Worm (Caenorhabditis elegans) whole organism, late embryonic: ENCODE data around the gene K10B3.5.

Source experiments
- K02D7.2 ChIP-seq: sonication (generic microtip); optimal IDR thresholded peaks from 2 replicates; lab custom pipeline; 2017; ENCODE audit warnings: mild to moderate bottlenecking, missing genetic modification characterization, missing compliant biosample characterization
- unc-3 ChIP-seq, 2 experiments: fragments of 200-800 bp in 1 of 2; sonication (Bioruptor generic) in 1 of 2; sonication (generic microtip) in 1 of 2; conservative IDR thresholded peaks in 1 of 2; optimal IDR thresholded peaks in 1 of 2; 2 replicates each; pipeline versions ENCODE4 v1.3.6 to Lab custom; 2016 to 2022; ENCODE audit warnings: missing compliant biosample characterization in 2 of 2, missing genetic modification characterization in 2 of 2, missing genetic modification reagents in 1 of 2

DNA sequence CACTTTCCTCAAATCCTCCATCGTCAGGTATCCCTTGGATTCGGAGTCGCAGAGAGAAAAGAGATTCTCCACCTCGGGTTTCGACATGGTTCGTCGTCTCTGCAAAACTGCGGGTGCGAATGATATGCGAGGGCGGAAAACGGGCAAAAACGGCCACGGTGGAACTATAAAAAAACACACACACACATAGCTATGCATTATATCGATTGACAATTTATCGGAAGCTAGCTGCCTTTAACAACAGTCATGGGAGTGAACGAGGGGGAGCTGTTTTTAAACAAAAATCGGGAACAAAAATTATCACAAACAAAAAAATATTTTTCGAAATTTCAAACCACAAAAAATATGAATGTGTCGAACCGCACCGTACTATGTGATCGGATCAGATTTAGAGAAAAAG is 47.0 kb downstream of the K10B3.5 start, which contains the start of gene rsef-1:
- no peak for TF ChIP-seq unc-3 (GFP tag; conservative IDR thresholded peaks at IDR 0.05; lab: Robert Waterston, UW)
- no peak for TF ChIP-seq unc-3 (tag; optimal IDR thresholded peaks at IDR 0.05; lab: Kevin White, UChicago)
- no peak for TF ChIP-seq K02D7.2
